Worm (Caenorhabditis elegans): Measurements from ENCODE around the gene Y43F8B.29.
A peak's percentile ranks its signal among the peaks of the same experiment; 100 is the strongest.

The Y43F8B.29 gene

ce11 chrV:19527565-19527964 is 36.2 kb downstream of the Y43F8B.29 start:
- TF ChIP-seq ref-1 (GFP tag; conservative IDR thresholded peaks at IDR 0.05) (no peak), cog-1 (tag; optimal IDR thresholded peaks at IDR 0.05) (no peak), ztf-29 (GFP tag; IDR thresholded peaks at IDR 0.05) (no peak), tab-1 (GFP tag; IDR thresholded peaks at IDR 0.05) (no peak), T22C8.4 (GFP tag; IDR thresholded peaks at IDR 0.05) (no peak), klf-2 (GFP tag; conservative IDR thresholded peaks at IDR 0.05) (no peak), flt-1 (GFP tag; IDR thresholded peaks at IDR 0.05) (no peak), ztf-23 (GFP tag; IDR thresholded peaks at IDR 0.05) (no peak), med-1 (GFP tag; optimal IDR thresholded peaks at IDR 0.05; ENCODE audit: insufficient read depth) (no peak)

ce11 chrV:19528535-19528934 is 37.1 kb downstream of the Y43F8B.29 start:
- TF ChIP-seq ztf-29 (GFP tag; IDR thresholded peaks at IDR 0.05): peak; percentile 87

DNA sequence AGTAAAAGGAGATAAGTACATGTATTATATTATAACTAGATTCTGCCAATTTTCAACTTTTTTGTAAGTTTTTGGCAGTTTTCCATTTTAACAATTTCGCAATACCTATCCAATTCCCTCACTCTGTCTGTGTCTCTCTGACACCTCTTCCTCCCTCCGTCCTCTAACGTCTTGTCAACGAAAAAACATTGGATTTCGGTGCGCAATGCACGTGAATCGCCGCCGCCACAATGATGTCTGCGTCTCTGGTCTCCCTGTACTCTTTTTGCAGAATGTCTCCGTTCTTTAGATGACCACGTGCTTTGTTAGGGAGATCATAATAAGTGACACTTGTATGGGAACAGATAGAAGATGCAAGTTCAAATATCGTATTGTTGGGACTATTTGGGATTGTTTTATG is 37.8 kb downstream of the Y43F8B.29 start:
- TF ChIP-seq flt-1 (GFP tag; IDR thresholded peaks at IDR 0.05) (0 out of 2 replicates have a peak, but pooled peaks have one; percentile 7), cog-1 (tag; optimal IDR thresholded peaks at IDR 0.05) (peak; percentile 84), med-1 (GFP tag; optimal IDR thresholded peaks at IDR 0.05; ENCODE audit: insufficient read depth) (no peak), tab-1 (GFP tag; IDR thresholded peaks at IDR 0.05) (no peak)

- TF ChIP-seq flt-1 (GFP tag; IDR thresholded peaks at IDR 0.05): no peak
- TF ChIP-seq tab-1 (GFP tag; IDR thresholded peaks at IDR 0.05): no peak
- no peak for TF ChIP-seq ref-1 (GFP tag; conservative IDR thresholded peaks at IDR 0.05)
- no peak for TF ChIP-seq med-1 (GFP tag; optimal IDR thresholded peaks at IDR 0.05; ENCODE audit: insufficient read depth)
- no peak for TF ChIP-seq klf-2 (GFP tag; conservative IDR thresholded peaks at IDR 0.05)
- TF ChIP-seq cog-1 (tag; optimal IDR thresholded peaks at IDR 0.05): no peak
- no peak for TF ChIP-seq ztf-29 (GFP tag; IDR thresholded peaks at IDR 0.05)
- no peak for TF ChIP-seq ztf-23 (GFP tag; IDR thresholded peaks at IDR 0.05)
- TF ChIP-seq T22C8.4 (GFP tag; IDR thresholded peaks at IDR 0.05): no peak
Observed at ce11 chrV:19531034-19531433, 39.6 kb downstream of the Y43F8B.29 start.

ce11 chrV:19533010-19533409 is 41.6 kb downstream of the Y43F8B.29 start, which contains the start of gene Y43F8B.2:
TSS of gene Y43F8B.2 (minus strand) at chrV:19533110.
- no peak for TF ChIP-seq T22C8.4 (GFP tag; IDR thresholded peaks at IDR 0.05)
- no peak for TF ChIP-seq tab-1 (GFP tag; IDR thresholded peaks at IDR 0.05)
- no peak for TF ChIP-seq ref-1 (GFP tag; conservative IDR thresholded peaks at IDR 0.05)
- no peak for TF ChIP-seq flt-1 (GFP tag; IDR thresholded peaks at IDR 0.05)
- no peak for TF ChIP-seq ztf-23 (GFP tag; IDR thresholded peaks at IDR 0.05)
- no peak for TF ChIP-seq klf-2 (GFP tag; conservative IDR thresholded peaks at IDR 0.05)
- no peak for TF ChIP-seq ztf-29 (GFP tag; IDR thresholded peaks at IDR 0.05)
- no peak for TF ChIP-seq med-1 (GFP tag; optimal IDR thresholded peaks at IDR 0.05; ENCODE audit: insufficient read depth)
- TF ChIP-seq cog-1 (tag; optimal IDR thresholded peaks at IDR 0.05): no peak

- TF ChIP-seq cog-1 (tag; optimal IDR thresholded peaks at IDR 0.05) (no peak), flt-1 (GFP tag; IDR thresholded peaks at IDR 0.05) (no peak), med-1 (GFP tag; optimal IDR thresholded peaks at IDR 0.05; ENCODE audit: insufficient read depth) (no peak), ztf-23 (GFP tag; IDR thresholded peaks at IDR 0.05) (no peak)
Observed at ce11 chrV:19533480-19533879, 42.1 kb downstream of the Y43F8B.29 start.

ce11 chrV:19540916-19541315 is 49.5 kb downstream of the Y43F8B.29 start:
- no peak for TF ChIP-seq ref-1 (GFP tag; conservative IDR thresholded peaks at IDR 0.05)
- TF ChIP-seq ztf-23 (GFP tag; IDR thresholded peaks at IDR 0.05): no peak
- TF ChIP-seq cog-1 (tag; optimal IDR thresholded peaks at IDR 0.05): no peak
- no peak for TF ChIP-seq tab-1 (GFP tag; IDR thresholded peaks at IDR 0.05)
- TF ChIP-seq klf-2 (GFP tag; conservative IDR thresholded peaks at IDR 0.05): no peak
- TF ChIP-seq flt-1 (GFP tag; IDR thresholded peaks at IDR 0.05): no peak
- TF ChIP-seq med-1 (GFP tag; optimal IDR thresholded peaks at IDR 0.05; ENCODE audit: insufficient read depth): no peak
- no peak for TF ChIP-seq ztf-29 (GFP tag; IDR thresholded peaks at IDR 0.05)
- no peak for TF ChIP-seq T22C8.4 (GFP tag; IDR thresholded peaks at IDR 0.05)
